Worm (Caenorhabditis elegans): ENCODE results near the gene ins-14.

Gene ins-14

ce11 chrII:6776418-6777034 is 30.9 kb upstream of the ins-14 start, which contains the start of gene ssup-72 (continued):
- TF ChIP-seq sptf-2 (GFP tag; optimal IDR thresholded peaks at IDR 0.05): no peak
- peak; percentile 48 for TF ChIP-seq efl-1 (GFP tag; optimal IDR thresholded peaks at IDR 0.05)
- no peak for TF ChIP-seq lir-1 (GFP tag; conservative IDR thresholded peaks at IDR 0.05)
- peak; percentile 66 for TF ChIP-seq unc-130 (GFP tag; optimal IDR thresholded peaks at IDR 0.05)
- peak; percentile 59 for TF ChIP-seq attf-5 (GFP tag; optimal IDR thresholded peaks at IDR 0.05)
- TF ChIP-seq atf-7 (tag; optimal IDR thresholded peaks at IDR 0.05): no peak
- TF ChIP-seq aptf-2 (GFP tag; conservative IDR thresholded peaks at IDR 0.05): no peak; the same call in 1 of the 2 replicates
- no peak for TF ChIP-seq ets-4 (GFP tag; optimal IDR thresholded peaks at IDR 0.05)
- no peak for TF ChIP-seq bed-2 (GFP tag; IDR thresholded peaks at IDR 0.05)
- peak; percentile 1 for TF ChIP-seq K12H6.12 (tag; optimal IDR thresholded peaks at IDR 0.05)
- TF ChIP-seq madf-3 (GFP tag; IDR thresholded peaks at IDR 0.05): 0 out of 2 replicates have a peak, but pooled peaks have one; percentile 31
- no peak for TF ChIP-seq F57C9.4 (tag; optimal IDR thresholded peaks at IDR 0.05)
- no peak for TF ChIP-seq die-1 (tag; optimal IDR thresholded peaks at IDR 0.05)
- TF ChIP-seq F55B11.4 (tag; optimal IDR thresholded peaks at IDR 0.05; ENCODE audit: borderline replicate concordance, insufficient read depth): no peak
- TF ChIP-seq ZK185.1 (tag; optimal IDR thresholded peaks at IDR 0.05; ENCODE audit: poor library complexity, severe bottlenecking): peak; percentile 72
- TF ChIP-seq madf-6 (GFP tag; IDR thresholded peaks at IDR 0.05): peak; percentile 81
- TF ChIP-seq let-607 (tag; optimal IDR thresholded peaks at IDR 0.05): peak in 1 of 2 experiments; percentile 58
- no peak for TF ChIP-seq hlh-12 (tag; optimal IDR thresholded peaks at IDR 0.05)
- TF ChIP-seq mcd-1 (GFP tag; IDR thresholded peaks at IDR 0.05): peak; percentile 62; the same call in 1 of the 2 replicates
- TF ChIP-seq T26A5.8 (tag; optimal IDR thresholded peaks at IDR 0.05): no peak
- no peak for TF ChIP-seq sea-2 (GFP tag; IDR thresholded peaks at IDR 0.05)
- TF ChIP-seq ztf-22 (GFP tag; optimal IDR thresholded peaks at IDR 0.05): no peak
- no peak for TF ChIP-seq F49E8.2 (tag; optimal IDR thresholded peaks at IDR 0.05; ENCODE audit: insufficient read depth)
- TF ChIP-seq lin-26 (GFP tag; IDR thresholded peaks at IDR 0.05): no peak
- no peak for TF ChIP-seq T07F8.4 (tag; optimal IDR thresholded peaks at IDR 0.05)
- peak; percentile 35 for TF ChIP-seq dpl-1 (GFP tag; optimal IDR thresholded peaks at IDR 0.05)
- TF ChIP-seq snpc-1.3 (tag; optimal IDR thresholded peaks at IDR 0.05; ENCODE audit: insufficient read depth): no peak
- no peak for TF ChIP-seq ztf-26 (tag; optimal IDR thresholded peaks at IDR 0.05)
- TF ChIP-seq fkh-3 (tag; optimal IDR thresholded peaks at IDR 0.05): no peak
- no peak for TF ChIP-seq B0261.1 (tag; optimal IDR thresholded peaks at IDR 0.05)
- TF ChIP-seq gei-17 (GFP tag; optimal IDR thresholded peaks at IDR 0.05): no peak
- TF ChIP-seq zim-3 (tag; optimal IDR thresholded peaks at IDR 0.05): no peak
- TF ChIP-seq him-1 (tag; optimal IDR thresholded peaks at IDR 0.05): peak; percentile 9
- peak; percentile 8 for TF ChIP-seq tlf-1 (GFP tag; optimal IDR thresholded peaks at IDR 0.05)
- no peak for TF ChIP-seq unc-62 (GFP tag; optimal IDR thresholded peaks at IDR 0.05)
- no peak for TF ChIP-seq hmg-20 (GFP tag; IDR thresholded peaks at IDR 0.05)
- TF ChIP-seq nfya-1 (tag; optimal IDR thresholded peaks at IDR 0.05; ENCODE audit: borderline replicate concordance, insufficient read depth): no peak
- no peak for TF ChIP-seq bed-1 (GFP tag; IDR thresholded peaks at IDR 0.05)
- peak; percentile 50; the same call in 1 of the 2 replicates for TF ChIP-seq pbrm-1 (GFP tag; IDR thresholded peaks at IDR 0.05)
- no peak for TF ChIP-seq hlh-26 (GFP tag; conservative IDR thresholded peaks at IDR 0.05)
- TF ChIP-seq nhr-80 (tag; optimal IDR thresholded peaks at IDR 0.05): no peak
- no peak for TF ChIP-seq Y67H2A.10 (GFP tag; conservative IDR thresholded peaks at IDR 0.05)
- TF ChIP-seq pha-4 (tag; optimal IDR thresholded peaks at IDR 0.05): no peak
- no peak for TF ChIP-seq hsf-1 (GFP tag; IDR thresholded peaks at IDR 0.05)
- TF ChIP-seq rpc-1 (optimal IDR thresholded peaks at IDR 0.05): no peak
- TF ChIP-seq rpc-1 (tag; optimal IDR thresholded peaks at IDR 0.05): no peak
- no peak for TF ChIP-seq ztf-28 (GFP tag; IDR thresholded peaks at IDR 0.05)
- peak; percentile 55 for TF ChIP-seq ceh-27 (GFP tag; optimal IDR thresholded peaks at IDR 0.05)
